Fruit fly (Drosophila melanogaster): ENCODE results near the gene lft.
A peak's percentile ranks its signal among the peaks of the same experiment; 100 is the strongest.

Gene lft

dm6 chr2L:10408122-10408576 is 43.9 kb downstream of the lft start, which contains the start of the genes Ip259 and RpS27A (continued):
- TF ChIP-seq Ets96B (tag; optimal IDR thresholded peaks at IDR 0.05), result peak; percentile 37
- TF ChIP-seq Eip93F (GFP tag; optimal IDR thresholded peaks at IDR 0.05), result peak; percentile 21
- TF ChIP-seq CG8319 (GFP tag; optimal IDR thresholded peaks at IDR 0.05), result peak; percentile 60
- peak; percentile 27 for TF ChIP-seq CG11762 (GFP tag; optimal IDR thresholded peaks at IDR 0.05; ENCODE audit: insufficient read depth)
- TF ChIP-seq CG11294 (GFP tag; IDR thresholded peaks at IDR 0.05), result no peak
- TF ChIP-seq Eip78C (GFP tag), result peak; percentile 90
- peak; percentile 58 for TF ChIP-seq OdsH (GFP tag; optimal IDR thresholded peaks at IDR 0.05)
- TF ChIP-seq CG16779 (tag; optimal IDR thresholded peaks at IDR 0.05), result no peak
- peak in 1 of 2 experiments; percentile 88 for TF ChIP-seq salr (GFP tag; optimal IDR thresholded peaks at IDR 0.05)
- TF ChIP-seq CG1621 (tag; optimal IDR thresholded peaks at IDR 0.05), result no peak
- no peak for TF ChIP-seq eg (GFP tag; IDR thresholded peaks at IDR 0.05)
- peak; percentile 70 for TF ChIP-seq acj6 (GFP tag; optimal IDR thresholded peaks at IDR 0.05)
- TF ChIP-seq vri (GFP tag; optimal IDR thresholded peaks at IDR 0.05), result no peak
- no peak for TF ChIP-seq CG6276 (GFP tag; optimal IDR thresholded peaks at IDR 0.05)

dm6 chr2L:10413251-10414127 is 49.2 kb downstream of the lft start, which contains the start of the genes CG5355 and Klp31E:
Gene CG5355, minus strand, starts transcription at chr2L:10413463.
Gene Klp31E, plus strand, starts transcription at chr2L:10414017.
- TF ChIP-seq CG6276 (GFP tag; optimal IDR thresholded peaks at IDR 0.05) (no peak), CG15336 (GFP tag; IDR thresholded peaks at IDR 0.05) (no peak), Sox102F (GFP tag; optimal IDR thresholded peaks at IDR 0.05) (no peak), CG6163 (GFP tag; IDR thresholded peaks at IDR 0.05) (no peak), CG6854 (GFP tag; optimal IDR thresholded peaks at IDR 0.05) (peak; percentile 16), acj6 (GFP tag; optimal IDR thresholded peaks at IDR 0.05) (peak; percentile 50), CG11762 (GFP tag; optimal IDR thresholded peaks at IDR 0.05; ENCODE audit: insufficient read depth) (no peak), pdm3 (GFP tag; optimal IDR thresholded peaks at IDR 0.05) (no peak), CG6808 (GFP tag; optimal IDR thresholded peaks at IDR 0.05) (no peak), cyc (GFP tag; optimal IDR thresholded peaks at IDR 0.05) (peak; percentile 47), Sox15 (GFP tag; optimal IDR thresholded peaks at IDR 0.05) (peak; percentile 65), CG9139 (GFP tag; optimal IDR thresholded peaks at IDR 0.05) (no peak), CG32006 (GFP tag; optimal IDR thresholded peaks at IDR 0.05) (no peak), CG8319 (GFP tag; optimal IDR thresholded peaks at IDR 0.05) (no peak), fkh (GFP tag; optimal IDR thresholded peaks at IDR 0.05) (no peak), spab (GFP tag; optimal IDR thresholded peaks at IDR 0.05) (no peak), CG11902 (GFP tag; optimal IDR thresholded peaks at IDR 0.05) (no peak), Hr38 (GFP tag; optimal IDR thresholded peaks at IDR 0.05) (no peak), dsx (GFP tag; optimal IDR thresholded peaks at IDR 0.05; ENCODE audit: poor library complexity, severe bottlenecking) (no peak), CG8632 (GFP tag; optimal IDR thresholded peaks at IDR 0.05) (no peak), fd85E (GFP tag; optimal IDR thresholded peaks at IDR 0.05) (no peak), Eip75B (GFP tag; optimal IDR thresholded peaks at IDR 0.05) (no peak), Hr4 (GFP tag; optimal IDR thresholded peaks at IDR 0.05) (no peak), CG3032 (tag; optimal IDR thresholded peaks at IDR 0.05) (peak; percentile 79), CG10631 (GFP tag; optimal IDR thresholded peaks at IDR 0.05) (peak; percentile 78), Sox14 (GFP tag; optimal IDR thresholded peaks at IDR 0.05) (no peak), CG6792 (GFP tag; optimal IDR thresholded peaks at IDR 0.05) (peak; percentile 42), OdsH (GFP tag; optimal IDR thresholded peaks at IDR 0.05) (peak; percentile 69), vri (GFP tag; optimal IDR thresholded peaks at IDR 0.05) (no peak), eg (GFP tag; IDR thresholded peaks at IDR 0.05) (no peak), Gug (GFP tag; IDR thresholded peaks at IDR 0.05) (0 out of 2 replicates have a peak, but pooled peaks have one; percentile 41), svp (GFP tag) (no peak), CG4318 (GFP tag; optimal IDR thresholded peaks at IDR 0.05) (no peak), salr (GFP tag; optimal IDR thresholded peaks at IDR 0.05) (no peak), net (GFP tag; optimal IDR thresholded peaks at IDR 0.05) (no peak), CG1621 (tag; optimal IDR thresholded peaks at IDR 0.05) (no peak), Smox (GFP tag; optimal IDR thresholded peaks at IDR 0.05) (no peak), ss (GFP tag; optimal IDR thresholded peaks at IDR 0.05) (no peak), CG8119 (GFP tag; IDR thresholded peaks at IDR 0.05) (no peak), Ets21C (GFP tag; optimal IDR thresholded peaks at IDR 0.05) (peak; percentile 39), Eip93F (GFP tag; optimal IDR thresholded peaks at IDR 0.05) (peak; percentile 52), fd59A (GFP tag; optimal IDR thresholded peaks at IDR 0.05) (no peak)

Data from whole organism, prepupa.